Fruit fly (Drosophila melanogaster): ENCODE results near the gene GstD6.

dm6 chr3R:12367464-12367863 is 9.5 kb upstream of the GstD6 start, which contains the start of gene GstD9:
- no peak for TF ChIP-seq CG8478 (optimal IDR thresholded peaks at IDR 0.05)
- TF ChIP-seq CTCF (optimal IDR thresholded peaks at IDR 0.05): no peak
